Worm (Caenorhabditis elegans) whole organism, L1 larva: ENCODE measurements around the gene del-2.

Source experiments
- C34B4.2 ChIP-seq: sonication (generic microtip); optimal IDR thresholded peaks from 2 replicates; lab custom pipeline; 2017; ENCODE audit warnings: mild to moderate bottlenecking, missing genetic modification characterization, missing compliant biosample characterization
- Y116A8C.19 ChIP-seq: sonication (generic microtip); optimal IDR thresholded peaks from 2 replicates; lab custom pipeline; 2016; ENCODE audit warnings: missing compliant biosample characterization, missing genetic modification characterization, borderline replicate concordance
- aha-1 ChIP-seq: fragments of 150-350 bp; optimal IDR thresholded peaks from 2 replicates; lab custom pipeline; 2014; ENCODE audit warnings: missing biosample characterization, missing genetic modification characterization
- alr-1 ChIP-seq: fragments of 200-800 bp; sonication (Bioruptor generic); optimal IDR thresholded peaks from 2 replicates; lab custom pipeline; 2018; ENCODE audit warnings: borderline replicate concordance, mild to moderate bottlenecking, missing genetic modification characterization, missing compliant biosample characterization
- blmp-1 ChIP-seq: fragments of 150-350 bp; optimal IDR thresholded peaks from 2 replicates; lab custom pipeline; 2014; ENCODE audit warnings: missing biosample characterization, missing genetic modification characterization
- ceh-8 ChIP-seq: fragments of 200-800 bp; sonication (Bioruptor generic); optimal IDR thresholded peaks from 2 replicates; lab custom pipeline; 2018; ENCODE audit warnings: mild to moderate bottlenecking, missing genetic modification characterization, moderate library complexity, missing compliant biosample characterization
- ceh-82 ChIP-seq, 3 experiments: fragments of 150-350 bp in 1 of 3; sonication (generic microtip) in 2 of 3; optimal IDR thresholded peaks; 2 replicates each; lab custom pipeline; 2014 to 2017; ENCODE audit warnings: missing biosample characterization in 3 of 3, missing genetic modification characterization in 3 of 3
- ces-1 ChIP-seq: fragments of 150-350 bp; optimal IDR thresholded peaks from 2 replicates; lab custom pipeline; 2014; ENCODE audit warnings: missing biosample characterization, missing genetic modification reagents, missing genetic modification characterization
- dpl-1 ChIP-seq, 3 experiments: fragments of 150-350 bp in 2 of 3; sonication (generic microtip) in 1 of 3; optimal IDR thresholded peaks; 2 replicates each; lab custom pipeline; 2014 to 2017; ENCODE audit warnings: missing biosample characterization in 3 of 3, missing genetic modification characterization in 3 of 3, missing genetic modification reagents in 3 of 3
- dsc-1 ChIP-seq: sonication (generic microtip); optimal IDR thresholded peaks from 2 replicates; lab custom pipeline; 2016; ENCODE audit warnings: mild to moderate bottlenecking, missing genetic modification characterization, missing compliant biosample characterization
- efl-1 ChIP-seq, 4 experiments: fragments of 150-350 bp; optimal IDR thresholded peaks in 3 of 4; peaks in 1 of 4; 1 replicate in 1 of 4; 2 replicates in 3 of 4; lab custom pipeline; 2014; ENCODE audit warnings: missing biosample characterization in 2 of 4, missing genetic modification characterization in 2 of 4, missing genetic modification reagents in 2 of 4
- egl-13 ChIP-seq: sonication (generic microtip); optimal IDR thresholded peaks from 2 replicates; lab custom pipeline; 2016; ENCODE audit warnings: missing genotype, missing genetic modification reagents, missing genetic modification characterization, missing compliant biosample characterization
- egl-27 ChIP-seq, 2 experiments: fragments of 150-350 bp in 1 of 2; sonication (generic microtip); optimal IDR thresholded peaks; 3 replicates each; lab custom pipeline; 2017 to 2018; ENCODE audit warnings: missing biosample characterization in 2 of 2, missing genetic modification characterization in 2 of 2, missing genetic modification reagents in 2 of 2
- elt-3 ChIP-seq, 6 experiments: fragments of 150-350 bp in 1 of 6; sonication (generic microtip); optimal IDR thresholded peaks; 2 replicates each; lab custom pipeline; 2017 to 2018; ENCODE audit warnings: missing biosample characterization in 6 of 6, missing genetic modification characterization in 6 of 6, inconsistent platforms in 1 of 6
- fkh-10 ChIP-seq: sonication (generic microtip); optimal IDR thresholded peaks from 2 replicates; lab custom pipeline; 2017; ENCODE audit warnings: missing biosample characterization, missing genetic modification reagents, missing genetic modification characterization
- fkh-8 ChIP-seq: sonication (generic microtip); optimal IDR thresholded peaks from 2 replicates; lab custom pipeline; 2016; ENCODE audit warnings: mild to moderate bottlenecking, missing genetic modification characterization, missing compliant biosample characterization
- fos-1 ChIP-seq: fragments of 150-350 bp; optimal IDR thresholded peaks from 2 replicates; lab custom pipeline; 2014; ENCODE audit warnings: missing biosample characterization, missing genetic modification characterization
- grh-1 ChIP-seq: fragments of 200-800 bp; sonication (Bioruptor generic); IDR thresholded peaks from 2 replicates; pipeline ENCODE4 v1.3.6; 2022; ENCODE audit warnings: missing genetic modification reagents, missing genetic modification characterization, missing compliant biosample characterization
- hlh-17 ChIP-seq: fragments of 200-800 bp; sonication (Bioruptor generic); optimal IDR thresholded peaks from 2 replicates; lab custom pipeline; 2018; ENCODE audit warnings: missing genetic modification characterization, mild to moderate bottlenecking, missing compliant biosample characterization, moderate library complexity, borderline replicate concordance
- hpl-2 ChIP-seq: fragments of 150-350 bp; optimal IDR thresholded peaks from 2 replicates; lab custom pipeline; 2014; ENCODE audit warnings: missing biosample characterization, missing genetic modification reagents, missing genetic modification characterization
- irx-1 ChIP-seq: sonication (generic microtip); optimal IDR thresholded peaks from 2 replicates; lab custom pipeline; 2016; ENCODE audit warnings: missing genetic modification characterization, missing compliant biosample characterization
- isw-1 ChIP-seq: fragments of 200-800 bp; sonication (Bioruptor generic); IDR thresholded peaks from 2 replicates; pipeline ENCODE4 v1.3.6; 2022; ENCODE audit warnings: missing genetic modification characterization, missing compliant biosample characterization
- jun-1 ChIP-seq: fragments of 150-350 bp; optimal IDR thresholded peaks from 2 replicates; lab custom pipeline; 2014; ENCODE audit warnings: missing biosample characterization, missing genetic modification reagents, missing genetic modification characterization
- lin-14 ChIP-seq: fragments of 200-800 bp; sonication (Bioruptor generic); optimal IDR thresholded peaks from 2 replicates; lab custom pipeline; 2018; ENCODE audit warnings: mild to moderate bottlenecking, missing genetic modification characterization, moderate library complexity, missing compliant biosample characterization
- lin-35 ChIP-seq, 2 experiments: fragments of 150-350 bp; optimal IDR thresholded peaks; 2 replicates each; lab custom pipeline; 2014; ENCODE audit warnings: missing biosample characterization in 2 of 2, missing genetic modification characterization in 2 of 2, missing genetic modification reagents in 2 of 2
- lsy-2 ChIP-seq, 2 experiments: fragments of 150-350 bp; optimal IDR thresholded peaks; 2 replicates each; lab custom pipeline; 2014; ENCODE audit warnings: missing biosample characterization in 2 of 2, missing genetic modification characterization in 2 of 2
- mdl-1 ChIP-seq, 2 experiments: fragments of 150-350 bp; optimal IDR thresholded peaks; 2 replicates each; lab custom pipeline; 2014 to 2017; ENCODE audit warnings: missing biosample characterization in 2 of 2, missing genetic modification characterization in 2 of 2, inconsistent platforms in 1 of 2
- mef-2 ChIP-seq: fragments of 150-350 bp; optimal IDR thresholded peaks from 2 replicates; lab custom pipeline; 2014; ENCODE audit warnings: missing biosample characterization, missing genetic modification characterization
- nhr-11 ChIP-seq: fragments of 150-350 bp; optimal IDR thresholded peaks from 2 replicates; lab custom pipeline; 2014; ENCODE audit warnings: missing biosample characterization, missing genetic modification characterization
- nhr-20 ChIP-seq: sonication (generic microtip); optimal IDR thresholded peaks from 2 replicates; lab custom pipeline; 2016; ENCODE audit warnings: mild to moderate bottlenecking, missing genetic modification characterization, missing compliant biosample characterization
- nhr-237 ChIP-seq: fragments of 150-350 bp; optimal IDR thresholded peaks from 2 replicates; lab custom pipeline; 2014; ENCODE audit warnings: missing biosample characterization, missing genetic modification characterization
- nhr-71 ChIP-seq: sonication (generic microtip); optimal IDR thresholded peaks from 2 replicates; lab custom pipeline; 2016; ENCODE audit warnings: mild to moderate bottlenecking, missing genetic modification characterization, moderate library complexity, missing compliant biosample characterization
- nhr-76 ChIP-seq: sonication (generic microtip); optimal IDR thresholded peaks from 2 replicates; lab custom pipeline; 2017; ENCODE audit warnings: missing biosample characterization, missing genetic modification characterization
- nhr-77 ChIP-seq: fragments of 150-350 bp; optimal IDR thresholded peaks from 2 replicates; lab custom pipeline; 2014; ENCODE audit warnings: missing biosample characterization, missing genetic modification characterization
- nhr-85 ChIP-seq: sonication (generic microtip); peaks from one replicate; lab custom pipeline; 2016; ENCODE audit warnings: missing genetic modification characterization, inconsistent platforms, missing compliant biosample characterization
- rnt-1 ChIP-seq: sonication (generic microtip); optimal IDR thresholded peaks from 2 replicates; lab custom pipeline; 2016; ENCODE audit warnings: mild to moderate bottlenecking, missing genetic modification characterization, moderate library complexity, missing compliant biosample characterization
- snpc-4 ChIP-seq: fragments of 150-350 bp; optimal IDR thresholded peaks from 2 replicates; lab custom pipeline; 2014; ENCODE audit warnings: missing biosample characterization, missing genetic modification characterization
- snu-23 ChIP-seq: sonication (generic microtip); optimal IDR thresholded peaks from 2 replicates; lab custom pipeline; 2016; ENCODE audit warnings: missing genetic modification characterization, missing compliant biosample characterization
- sox-4 ChIP-seq: sonication (generic microtip); optimal IDR thresholded peaks from 2 replicates; lab custom pipeline; 2016; ENCODE audit warnings: missing genetic modification characterization, missing compliant biosample characterization
- tlp-1 ChIP-seq: fragments of 150-350 bp; optimal IDR thresholded peaks from 2 replicates; lab custom pipeline; 2014; ENCODE audit warnings: missing biosample characterization, missing genetic modification characterization
- unc-130 ChIP-seq: fragments of 150-350 bp; optimal IDR thresholded peaks from 2 replicates; lab custom pipeline; 2017; ENCODE audit warnings: missing biosample characterization, missing genetic modification characterization, inconsistent platforms
- unc-30 ChIP-seq: sonication (generic microtip); optimal IDR thresholded peaks from 2 replicates; lab custom pipeline; 2017; ENCODE audit warnings: missing biosample characterization, missing genetic modification characterization
- unc-62 ChIP-seq: fragments of 150-350 bp; optimal IDR thresholded peaks from 2 replicates; lab custom pipeline; 2014; ENCODE audit warnings: missing biosample characterization, missing genetic modification reagents, missing genetic modification characterization
- unc-98 ChIP-seq: fragments of 200-800 bp; sonication (Bioruptor generic); IDR thresholded peaks from 2 replicates; pipeline ENCODE4 v1.3.6; 2022; ENCODE audit warnings: missing genetic modification characterization, missing compliant biosample characterization
- zag-1 ChIP-seq: fragments of 150-350 bp; optimal IDR thresholded peaks from 2 replicates; lab custom pipeline; 2014; ENCODE audit warnings: missing biosample characterization, missing genetic modification characterization
- zip-4 ChIP-seq: fragments of 200-800 bp; sonication (Bioruptor generic); optimal IDR thresholded peaks from 2 replicates; lab custom pipeline; 2018; ENCODE audit warnings: mild to moderate bottlenecking, missing genetic modification characterization, moderate library complexity, missing compliant biosample characterization
- ztf-4 ChIP-seq: fragments of 150-350 bp; optimal IDR thresholded peaks from 2 replicates; lab custom pipeline; 2014; ENCODE audit warnings: missing biosample characterization, missing genetic modification characterization

Gene del-2

DNA sequence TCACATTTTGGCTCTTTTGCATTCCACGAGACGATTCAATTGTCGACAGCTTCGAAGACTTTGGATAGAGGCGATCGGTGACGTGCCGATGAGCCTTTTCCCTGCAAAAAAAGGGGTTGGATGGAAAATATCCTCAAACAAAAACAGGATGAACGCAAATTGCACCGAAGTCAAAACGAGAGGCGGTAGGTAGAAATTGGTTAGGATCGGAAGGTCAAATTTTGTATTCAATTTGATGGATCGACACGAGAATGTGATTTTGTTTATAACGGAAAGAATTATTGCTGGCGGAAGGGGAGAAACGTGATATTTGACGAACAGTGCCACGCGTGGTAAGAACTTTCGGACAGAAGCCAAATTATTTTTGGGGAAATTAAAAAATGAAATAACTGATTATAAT is 7.0 kb downstream of the del-2 start, which contains the start of gene mca-1:
mca-1 (minus strand) TSS at position 101 of the 400 bp plus-strand sequence.
- TF ChIP-seq mef-2, result no peak
- no peak for TF ChIP-seq zag-1 (tag; lab: Kevin White, UChicago)
- no peak for TF ChIP-seq fos-1
- TF ChIP-seq dpl-1 (GFP tag; optimal IDR thresholded peaks at IDR 0.05; lab: Kevin White, UChicago), result no peak
- TF ChIP-seq unc-30, result no peak
- no peak for TF ChIP-seq grh-1 (GFP tag; lab: Robert Waterston, UW)
- TF ChIP-seq ceh-82 (tag; optimal IDR thresholded peaks at IDR 0.05; lab: Kevin White, UChicago), result no peak
- no peak for TF ChIP-seq unc-62 (GFP tag; lab: Kevin White, UChicago)
- TF ChIP-seq ces-1 (GFP tag; lab: Kevin White, UChicago), result no peak
- TF ChIP-seq sox-4, result no peak

DNA sequence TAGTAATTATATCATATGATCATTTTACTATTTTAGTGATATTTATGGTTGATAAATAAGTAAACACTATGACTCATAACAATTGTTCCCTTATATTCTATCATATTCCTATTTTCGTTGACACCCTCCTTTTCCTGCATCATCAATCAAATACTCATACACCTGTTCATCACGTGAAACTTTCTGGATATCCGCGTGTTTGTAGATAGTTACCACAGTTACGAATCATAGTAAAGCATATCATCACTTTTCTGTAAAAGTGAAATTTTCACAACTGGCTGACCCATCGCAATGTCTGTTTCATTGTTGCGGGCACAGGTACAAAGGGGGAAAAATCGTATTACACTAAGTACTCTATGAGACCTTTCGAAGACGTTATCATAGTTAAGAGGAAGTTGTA is 7.9 kb downstream of the del-2 start:
- peak; percentile 62 for TF ChIP-seq blmp-1 (tag; lab: Kevin White, UChicago)
- TF ChIP-seq rnt-1 (tag; lab: Kevin White, UChicago), result no peak
- TF ChIP-seq nhr-85, result peak; percentile 73
- TF ChIP-seq nhr-237 (tag; lab: Kevin White, UChicago), result no peak

DNA sequence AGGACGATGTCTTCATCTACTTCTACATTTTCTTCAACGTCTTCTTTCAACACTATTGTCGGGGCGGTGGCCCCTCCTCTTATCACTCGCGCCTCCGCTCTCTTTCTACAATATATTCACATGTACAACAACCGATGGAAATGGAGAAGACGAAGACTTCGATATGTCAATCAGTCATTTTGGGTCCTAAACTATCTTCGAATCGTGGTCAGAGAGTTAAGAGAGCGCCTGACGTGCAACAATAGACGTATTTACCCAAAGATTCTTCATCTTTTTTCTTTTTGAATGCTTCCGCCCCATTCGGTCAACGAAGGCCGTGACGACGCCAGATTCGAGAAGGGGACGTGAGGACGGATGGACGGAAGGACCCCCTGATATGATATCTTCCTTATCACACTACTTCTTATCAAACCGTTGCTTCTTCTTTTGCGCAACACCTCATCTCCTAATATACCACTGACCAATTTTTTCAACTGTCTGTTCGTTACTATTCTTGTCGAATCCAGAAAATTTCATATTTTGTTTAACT is 8.8 kb downstream of the del-2 start:
- TF ChIP-seq snpc-4, result no peak
- TF ChIP-seq tlp-1, result no peak
- TF ChIP-seq dsc-1 (tag; lab: Kevin White, UChicago), result no peak
- TF ChIP-seq unc-98 (GFP tag; lab: Robert Waterston, UW), result no peak
- TF ChIP-seq ceh-82 (tag; optimal IDR thresholded peaks at IDR 0.05; lab: Kevin White, UChicago), result no peak
- TF ChIP-seq nhr-237 (tag; lab: Kevin White, UChicago), result no peak
- no peak for TF ChIP-seq fos-1
- no peak for TF ChIP-seq aha-1 (tag; lab: Kevin White, UChicago)
- TF ChIP-seq ceh-8 (GFP tag; lab: Kevin White, UChicago), result no peak
- no peak for TF ChIP-seq sox-4
- TF ChIP-seq nhr-76 (tag; lab: Kevin White, UChicago), result no peak
- peak; percentile 43 for TF ChIP-seq lin-14 (GFP tag; lab: Kevin White, UChicago)
- TF ChIP-seq nhr-20 (tag; lab: Kevin White, UChicago), result no peak
- no peak for TF ChIP-seq ztf-4 (tag; lab: Kevin White, UChicago)
- TF ChIP-seq zip-4 (GFP tag; lab: Kevin White, UChicago), result no peak
- peak; percentile 86 for TF ChIP-seq nhr-85
- TF ChIP-seq isw-1 (GFP tag; lab: Robert Waterston, UW), result no peak
- TF ChIP-seq alr-1 (tag; lab: Kevin White, UChicago), result no peak
- no peak for TF ChIP-seq Y116A8C.19 (tag; lab: Kevin White, UChicago)
- peak in 1 of 2 experiments; percentile 9 for TF ChIP-seq lin-35 (GFP tag; optimal IDR thresholded peaks at IDR 0.05; lab: Kevin White, UChicago)
- TF ChIP-seq nhr-71 (tag; lab: Kevin White, UChicago), result peak; percentile 45
- no peak for TF ChIP-seq nhr-11 (tag; lab: Kevin White, UChicago)
- TF ChIP-seq C34B4.2 (tag; lab: Kevin White, UChicago), result no peak
- TF ChIP-seq zag-1 (tag; lab: Kevin White, UChicago), result no peak
- TF ChIP-seq hpl-2 (GFP tag; lab: Kevin White, UChicago), result no peak
- TF ChIP-seq jun-1 (tag; lab: Kevin White, UChicago), result no peak
- TF ChIP-seq snu-23 (GFP tag; lab: Kevin White, UChicago), result no peak
- no peak for TF ChIP-seq fkh-8 (tag; lab: Kevin White, UChicago)
- no peak for TF ChIP-seq lsy-2 (tag; optimal IDR thresholded peaks at IDR 0.05; lab: Kevin White, UChicago)
- TF ChIP-seq blmp-1 (tag; lab: Kevin White, UChicago), result peak; percentile 46
- TF ChIP-seq grh-1 (GFP tag; lab: Robert Waterston, UW), result no peak
- TF ChIP-seq nhr-77 (tag; lab: Kevin White, UChicago), result no peak
- no peak for TF ChIP-seq fkh-10 (GFP tag; lab: Kevin White, UChicago)
- no peak for TF ChIP-seq egl-27 (tag; optimal IDR thresholded peaks at IDR 0.05; lab: Kevin White, UChicago)
- peak in 1 of 2 experiments; percentile 17 for TF ChIP-seq mdl-1 (tag; optimal IDR thresholded peaks at IDR 0.05; lab: Kevin White, UChicago)
- no peak for TF ChIP-seq irx-1 (tag; lab: Kevin White, UChicago)
- no peak for TF ChIP-seq egl-13 (tag; lab: Kevin White, UChicago)
- no peak for TF ChIP-seq hlh-17 (GFP tag; lab: Kevin White, UChicago)
- no peak for TF ChIP-seq unc-30
- no peak for TF ChIP-seq efl-1 (optimal IDR thresholded peaks at IDR 0.05; lab: Kevin White, UChicago)
- no peak for TF ChIP-seq efl-1 (GFP tag; optimal IDR thresholded peaks at IDR 0.05 in 1 of 2; lab: Kevin White, UChicago)
- TF ChIP-seq unc-130, result no peak
- peak in 4 of 6 experiments; percentile 53 to 63 (median 56) for TF ChIP-seq elt-3 (tag; optimal IDR thresholded peaks at IDR 0.05; lab: Kevin White, UChicago)
